Fruit fly (Drosophila melanogaster) whole organism, wandering third instar larva: Measurements from ENCODE around the gene CG33688.
A peak's percentile ranks its signal among the peaks of the same experiment; 100 is the strongest.

ENCODE experiments used
- Abd-B ChIP-seq: fragments of >200 bp; optimal IDR thresholded peaks from 2 replicates; lab custom pipeline; 2017; ENCODE audit warnings: missing biosample characterization, missing genetic modification characterization
- CG32264 ChIP-seq: fragments of 200-800 bp; sonication (Bioruptor generic); optimal IDR thresholded peaks from 2 replicates; lab custom pipeline; 2016; ENCODE audit warnings: missing biosample characterization, missing genetic modification characterization
- CG9705 ChIP-seq: fragments of 200-800 bp; sonication (Bioruptor generic); optimal IDR thresholded peaks from 2 replicates; lab custom pipeline; 2018; ENCODE audit warnings: missing biosample characterization, mild to moderate bottlenecking, missing genetic modification characterization
- CrebA ChIP-seq: fragments of 200-800 bp; sonication (Bioruptor generic); optimal IDR thresholded peaks from 2 replicates; lab custom pipeline; 2016; ENCODE audit warnings: missing biosample characterization, mild to moderate bottlenecking, missing genetic modification characterization, borderline replicate concordance
- Dfd ChIP-seq: fragments of >200 bp; optimal IDR thresholded peaks from 2 replicates; lab custom pipeline; 2017; ENCODE audit warnings: missing biosample characterization, missing genetic modification characterization
- GATAd ChIP-seq: sonication (Bioruptor generic); optimal IDR thresholded peaks from 2 replicates; lab custom pipeline; 2016; ENCODE audit warnings: missing biosample characterization, missing genetic modification characterization
- HLH106 ChIP-seq: fragments of 200-800 bp; optimal IDR thresholded peaks from 3 replicates; lab custom pipeline; 2019; ENCODE audit warnings: missing biosample characterization, mild to moderate bottlenecking, missing genetic modification characterization, moderate library complexity
- Hnf4 ChIP-seq: fragments of 200-800 bp; sonication (Bioruptor generic); optimal IDR thresholded peaks from 2 replicates; lab custom pipeline; 2016; ENCODE audit warnings: missing biosample characterization, mild to moderate bottlenecking, missing genetic modification characterization
- Hr78 ChIP-seq: fragments of >200 bp; optimal IDR thresholded peaks from 2 replicates; lab custom pipeline; 2017; ENCODE audit warnings: missing biosample characterization, missing genetic modification characterization
- Hr83 ChIP-seq: fragments of 200-300 bp; sonication (Bioruptor generic); optimal IDR thresholded peaks from 2 replicates; lab custom pipeline; 2016; ENCODE audit warnings: missing biosample characterization, mild to moderate bottlenecking, missing genetic modification characterization, moderate library complexity; ENCODE audit not compliant: poor library complexity, severe bottlenecking
- Jra ChIP-seq: sonication (Bioruptor generic); optimal IDR thresholded peaks from 2 replicates; lab custom pipeline; 2016; ENCODE audit warnings: missing biosample characterization, missing genetic modification characterization
- Mio ChIP-seq: sonication (Bioruptor generic); optimal IDR thresholded peaks from 2 replicates; lab custom pipeline; 2016; ENCODE audit warnings: missing biosample characterization, missing genetic modification characterization
- Myc ChIP-seq: fragments of >200 bp; optimal IDR thresholded peaks from 2 replicates; lab custom pipeline; 2017
- N ChIP-seq: fragments of >200 bp; optimal IDR thresholded peaks from 2 replicates; lab custom pipeline; 2018; ENCODE audit warnings: missing biosample characterization, missing external identifiers, missing genetic modification characterization
- OdsH ChIP-seq: fragments of 200-800 bp; sonication (Bioruptor generic); optimal IDR thresholded peaks from 2 replicates; lab custom pipeline; 2016; ENCODE audit warnings: missing biosample characterization, mild to moderate bottlenecking, missing genetic modification characterization
- Rel ChIP-seq, 2 experiments: fragments of 200-800 bp; sonication (Bioruptor generic) in 1 of 2; optimal IDR thresholded peaks; 2 replicates in 1 of 2; 3 replicates in 1 of 2; lab custom pipeline; 2016 to 2019; ENCODE audit warnings: mild to moderate bottlenecking in 2 of 2, missing biosample characterization in 2 of 2, missing genetic modification characterization in 2 of 2, moderate library complexity in 1 of 2
- Sp1 ChIP-seq: fragments of 200-800 bp; sonication (Bioruptor generic); optimal IDR thresholded peaks from 3 replicates; lab custom pipeline; 2019; ENCODE audit warnings: missing biosample characterization, mild to moderate bottlenecking, missing genetic modification characterization, moderate library complexity
- br ChIP-seq: fragments of 200-800 bp; sonication (Bioruptor generic); optimal IDR thresholded peaks from 2 replicates; lab custom pipeline; 2016; ENCODE audit warnings: missing biosample characterization, missing genetic modification characterization
- brk ChIP-seq: fragments of 200-800 bp; sonication (Bioruptor generic); optimal IDR thresholded peaks from 2 replicates; lab custom pipeline; 2016; ENCODE audit warnings: missing biosample characterization, mild to moderate bottlenecking, missing genetic modification characterization
- dl ChIP-seq, 2 experiments: fragments of 175-275, 200-275 bp in 1 of 2; fragments of 200-275 bp in 1 of 2; sonication (Bioruptor generic); optimal IDR thresholded peaks; lab custom pipeline; 2018; ENCODE audit warnings: mild to moderate bottlenecking in 2 of 2, missing biosample characterization in 2 of 2, missing genetic modification characterization in 2 of 2, moderate library complexity in 2 of 2; ENCODE audit not compliant: partially characterized antibody in 2 of 2, insufficient read depth in 1 of 2
- dmrt93B ChIP-seq: fragments of 200-800 bp; sonication (Bioruptor generic); optimal IDR thresholded peaks from 2 replicates; lab custom pipeline; 2018; ENCODE audit warnings: missing biosample characterization, mild to moderate bottlenecking, missing genetic modification characterization
- dsf ChIP-seq: sonication (Bioruptor generic); optimal IDR thresholded peaks from 2 replicates; lab custom pipeline; 2016; ENCODE audit warnings: missing biosample characterization, missing genetic modification characterization, borderline replicate concordance
- ey ChIP-seq: fragments of 200-800 bp; sonication (Bioruptor generic); optimal IDR thresholded peaks from 2 replicates; lab custom pipeline; 2016; ENCODE audit warnings: missing biosample characterization, missing genetic modification characterization
- foxo ChIP-seq, 2 experiments: fragments of 200-800 bp; sonication (Bioruptor generic); optimal IDR thresholded peaks; 2 replicates in 1 of 2; 3 replicates in 1 of 2; lab custom pipeline; 2016 to 2017; ENCODE audit warnings: missing biosample characterization in 2 of 2, missing genetic modification characterization in 2 of 2
- fru ChIP-seq: fragments of 200-800 bp; sonication (Bioruptor generic); optimal IDR thresholded peaks from 3 replicates; lab custom pipeline; 2016; ENCODE audit warnings: missing biosample characterization, mild to moderate bottlenecking, missing genetic modification characterization
- h ChIP-seq: fragments of 200-800 bp; sonication (Bioruptor generic); optimal IDR thresholded peaks from 3 replicates; lab custom pipeline; 2016; ENCODE audit warnings: missing biosample characterization, mild to moderate bottlenecking, missing genetic modification characterization
- jim ChIP-seq: fragments of 175-275, 200-325 bp; sonication (Bioruptor generic); optimal IDR thresholded peaks from 2 replicates; lab custom pipeline; 2016; ENCODE audit warnings: missing biosample characterization, mild to moderate bottlenecking, missing genetic modification characterization
- lola ChIP-seq: fragments of >200 bp; optimal IDR thresholded peaks from 2 replicates; lab custom pipeline; 2017; ENCODE audit warnings: missing biosample characterization, missing genetic modification characterization
- pan ChIP-seq: fragments of >200 bp; optimal IDR thresholded peaks from 2 replicates; lab custom pipeline; 2017
- psq ChIP-seq: fragments of 200-800 bp; sonication (Bioruptor generic); optimal IDR thresholded peaks from 3 replicates; lab custom pipeline; 2017; ENCODE audit warnings: missing biosample characterization, mild to moderate bottlenecking, missing genetic modification characterization, moderate library complexity
- rgr ChIP-seq: fragments of 200-800 bp; sonication (Bioruptor generic); optimal IDR thresholded peaks from 3 replicates; lab custom pipeline; 2016; ENCODE audit warnings: missing biosample characterization, mild to moderate bottlenecking, missing genetic modification characterization
- sage ChIP-seq: fragments of 200-800 bp; sonication (Bioruptor generic); optimal IDR thresholded peaks from 2 replicates; lab custom pipeline; 2016; ENCODE audit warnings: missing biosample characterization, mild to moderate bottlenecking, missing genetic modification characterization
- sv ChIP-seq: fragments of 200-800 bp; sonication (Bioruptor generic); optimal IDR thresholded peaks from 3 replicates; lab custom pipeline; 2016; ENCODE audit warnings: missing biosample characterization, missing genetic modification characterization
- tai ChIP-seq: sonication (Bioruptor generic); optimal IDR thresholded peaks from 2 replicates; lab custom pipeline; 2016; ENCODE audit warnings: missing biosample characterization, missing genetic modification characterization
- usp ChIP-seq: fragments of >200 bp; optimal IDR thresholded peaks from 2 replicates; lab custom pipeline; 2017; ENCODE audit warnings: missing biosample characterization, missing genetic modification characterization
- woc ChIP-seq: sonication (Bioruptor generic); optimal IDR thresholded peaks from 2 replicates; lab custom pipeline; 2016; ENCODE audit warnings: missing biosample characterization, mild to moderate bottlenecking, missing genetic modification characterization

Gene CG33688

dm6 chr3L:16215411-16215810 is 16.4 kb downstream of the CG33688 start:
- no peak for TF ChIP-seq N (GFP tag; lab: Kevin White, UChicago)
- TF ChIP-seq, all 38 proteins: peak for 0

dm6 chr3L:16215816-16216215 is 16.8 kb downstream of the CG33688 start:
- TF ChIP-seq CG9705 (GFP tag; lab: Kevin White, UChicago) (no peak), Hr83 (GFP tag; lab: Kevin White, UChicago) (no peak), Hnf4 (GFP tag; lab: Kevin White, UChicago) (no peak), woc (GFP tag; lab: Kevin White, UChicago) (no peak), fru (peak; percentile 39), pan (lab: Kevin White, UChicago) (no peak), GATAd (GFP tag; lab: Kevin White, UChicago) (no peak), usp (GFP tag; lab: Kevin White, UChicago) (no peak), Hr78 (no peak), Dfd (GFP tag; lab: Kevin White, UChicago) (no peak), CG32264 (GFP tag; lab: Kevin White, UChicago) (no peak), h (GFP tag; lab: Kevin White, UChicago) (no peak), ey (no peak), Myc (lab: Kevin White, UChicago) (no peak), dsf (GFP tag; lab: Kevin White, UChicago) (no peak), OdsH (GFP tag; lab: Kevin White, UChicago) (no peak), Jra (no peak), CrebA (GFP tag; lab: Kevin White, UChicago) (no peak), Sp1 (GFP tag; lab: Kevin White, UChicago) (peak; percentile 4), dmrt93B (GFP tag; lab: Kevin White, UChicago) (no peak), rgr (GFP tag; lab: Kevin White, UChicago) (no peak), HLH106 (tag; lab: Kevin White, UChicago) (no peak), Rel (GFP tag; optimal IDR thresholded peaks at IDR 0.05; lab: Kevin White, UChicago) (peak; percentile 16), Rel (tag; optimal IDR thresholded peaks at IDR 0.05; lab: Kevin White, UChicago) (no peak), br (GFP tag; lab: Kevin White, UChicago) (peak; percentile 7), dl (GFP tag; optimal IDR thresholded peaks at IDR 0.05; lab: Kevin White, UChicago; ENCODE audit: insufficient read depth in 1 of 2, partially characterized antibody in 2 of 2) (no peak), jim (GFP tag; lab: Kevin White, UChicago) (no peak), Abd-B (GFP tag; lab: Kevin White, UChicago) (no peak), sage (GFP tag; lab: Kevin White, UChicago) (no peak), lola (GFP tag; lab: Kevin White, UChicago) (no peak), Mio (GFP tag; lab: Kevin White, UChicago) (no peak), brk (GFP tag; lab: Kevin White, UChicago) (no peak), tai (GFP tag; lab: Kevin White, UChicago) (no peak), sv (GFP tag; lab: Kevin White, UChicago) (no peak), psq (GFP tag; lab: Kevin White, UChicago) (peak; percentile 53)

- TF ChIP-seq CG32264 (GFP tag; lab: Kevin White, UChicago) = no peak
- no peak for TF ChIP-seq foxo (GFP tag; optimal IDR thresholded peaks at IDR 0.05; lab: Kevin White, UChicago)
- TF ChIP-seq Myc (lab: Kevin White, UChicago) = no peak
- no peak for TF ChIP-seq Mio (GFP tag; lab: Kevin White, UChicago)
- no peak for TF ChIP-seq CrebA (GFP tag; lab: Kevin White, UChicago)
- TF ChIP-seq Hr78 = no peak
- TF ChIP-seq Abd-B (GFP tag; lab: Kevin White, UChicago) = no peak
- TF ChIP-seq rgr (GFP tag; lab: Kevin White, UChicago) = no peak
- TF ChIP-seq tai (GFP tag; lab: Kevin White, UChicago) = no peak
- no peak for TF ChIP-seq pan (lab: Kevin White, UChicago)
- TF ChIP-seq dl (GFP tag; optimal IDR thresholded peaks at IDR 0.05; lab: Kevin White, UChicago; ENCODE audit: insufficient read depth in 1 of 2, partially characterized antibody in 2 of 2) = no peak
- no peak for TF ChIP-seq CG9705 (GFP tag; lab: Kevin White, UChicago)
- no peak for TF ChIP-seq Rel (GFP tag; optimal IDR thresholded peaks at IDR 0.05; lab: Kevin White, UChicago)
- TF ChIP-seq Rel (tag; optimal IDR thresholded peaks at IDR 0.05; lab: Kevin White, UChicago) = no peak
- no peak for TF ChIP-seq usp (GFP tag; lab: Kevin White, UChicago)
- no peak for TF ChIP-seq Dfd (GFP tag; lab: Kevin White, UChicago)
- no peak for TF ChIP-seq Hr83 (GFP tag; lab: Kevin White, UChicago)
- TF ChIP-seq, all 38 proteins: peak for 0
Measured at dm6 chr3L:16217203-16217602, 18.2 kb downstream of the CG33688 start, which contains the start of gene CG13073. Gene CG13073 (minus strand): TSS chr3L:16217303.
